Fruit fly (Drosophila melanogaster) S2 (cell line): ENCODE measurements around the gene CG18231.

Experiments used
- CG8478 ChIP-seq: fragments of >200 bp; optimal IDR thresholded peaks from 2 replicates; lab custom pipeline; 2018
- CTCF ChIP-seq, 2 experiments: fragments of >200 bp; optimal IDR thresholded peaks; 2 replicates each; lab custom pipeline; 2018

- TF ChIP-seq CG8478 (lab: Kevin White, UChicago) (no peak), CTCF (optimal IDR thresholded peaks at IDR 0.05; lab: Kevin White, UChicago) (no peak)
Observed at dm6 chr3L:18628458-18628857, 21.2 kb downstream of the CG18231 start.
